Worm (Caenorhabditis elegans) whole organism, young adult: ENCODE results near the gene T23F2.2.

Source experiments
- B0261.1 ChIP-seq: sonication (generic microtip); optimal IDR thresholded peaks from 2 replicates; lab custom pipeline; 2016; ENCODE audit warnings: mild to moderate bottlenecking, missing genetic modification characterization, moderate library complexity, missing compliant biosample characterization
- D2030.7 ChIP-seq: fragments of 200-800 bp; sonication (Bioruptor generic); IDR thresholded peaks from 2 replicates; pipeline ENCODE4 v1.3.6; 2022; ENCODE audit warnings: missing genetic modification reagents, missing genetic modification characterization, missing compliant biosample characterization
- F39B2.1 ChIP-seq: fragments of 200-800 bp; sonication (Bioruptor generic); IDR thresholded peaks from 2 replicates; pipeline ENCODE4 v1.3.6; 2022; ENCODE audit warnings: missing genetic modification reagents, missing genetic modification characterization, missing compliant biosample characterization
- K11D2.4 ChIP-seq: fragments of 200-800 bp; sonication (Bioruptor generic); IDR thresholded peaks from 2 replicates; pipeline ENCODE4 v1.3.6; 2022; ENCODE audit warnings: missing genetic modification reagents, missing genetic modification characterization, missing compliant biosample characterization
- K12H6.12 ChIP-seq: fragments of 200-800 bp; sonication (Bioruptor generic); optimal IDR thresholded peaks from 2 replicates; lab custom pipeline; 2018; ENCODE audit warnings: mild to moderate bottlenecking, missing genetic modification characterization, missing compliant biosample characterization
- Y56A3A.18 ChIP-seq: fragments of 200-800 bp; sonication (Bioruptor generic); IDR thresholded peaks from 2 replicates; pipeline ENCODE4 v1.3.6; 2022; ENCODE audit warnings: missing genetic modification reagents, missing genetic modification characterization, missing compliant biosample characterization
- ZK185.1 ChIP-seq: sonication (generic microtip); optimal IDR thresholded peaks from 2 replicates; lab custom pipeline; 2016; ENCODE audit warnings: mild to moderate bottlenecking, missing genetic modification characterization, missing compliant biosample characterization; ENCODE audit not compliant: poor library complexity, severe bottlenecking
- athp-1 ChIP-seq: sonication (generic microtip); optimal IDR thresholded peaks from 2 replicates; lab custom pipeline; 2017; ENCODE audit warnings: mild to moderate bottlenecking, missing genetic modification characterization, missing compliant biosample characterization
- bed-2 ChIP-seq: fragments of 200-800 bp; sonication (Bioruptor generic); IDR thresholded peaks from 2 replicates; pipeline ENCODE4 v1.3.6; 2022; ENCODE audit warnings: missing genetic modification reagents, missing genetic modification characterization, missing compliant biosample characterization
- cebp-1 ChIP-seq, 2 experiments: fragments of 200-800 bp in 1 of 2; sonication (Bioruptor generic) in 1 of 2; sonication (generic microtip) in 1 of 2; IDR thresholded peaks in 1 of 2; optimal IDR thresholded peaks in 1 of 2; 2 replicates each; pipeline versions ENCODE4 v1.3.6 to Lab custom; 2017 to 2022; ENCODE audit warnings: missing compliant biosample characterization in 2 of 2, missing genetic modification characterization in 2 of 2, mild to moderate bottlenecking in 1 of 2, missing genetic modification reagents in 1 of 2, moderate library complexity in 1 of 2
- chd-7 ChIP-seq: sonication (generic microtip); optimal IDR thresholded peaks from 2 replicates; lab custom pipeline; 2016; ENCODE audit warnings: mild to moderate bottlenecking, missing genetic modification characterization, moderate library complexity, missing compliant biosample characterization
- die-1 ChIP-seq: sonication (generic microtip); optimal IDR thresholded peaks from 2 replicates; lab custom pipeline; 2016; ENCODE audit warnings: missing genotype, mild to moderate bottlenecking, missing genetic modification characterization, missing compliant biosample characterization
- dox-1 ChIP-seq: fragments of 200-800 bp; sonication (Bioruptor generic); IDR thresholded peaks from 2 replicates; pipeline ENCODE4 v1.3.6; 2022; ENCODE audit warnings: missing genetic modification reagents, missing genetic modification characterization, missing compliant biosample characterization
- dpl-1 ChIP-seq: fragments of 150-350 bp; optimal IDR thresholded peaks from 2 replicates; lab custom pipeline; 2014; ENCODE audit warnings: missing biosample characterization, missing genetic modification reagents, missing genetic modification characterization
- efl-1 ChIP-seq: fragments of 150-350 bp; optimal IDR thresholded peaks from 2 replicates; lab custom pipeline; 2014; ENCODE audit warnings: missing biosample characterization, missing genetic modification reagents, missing genetic modification characterization
- egl-18 ChIP-seq: fragments of 200-800 bp; sonication (Bioruptor generic); IDR thresholded peaks from 2 replicates; pipeline ENCODE4 v1.3.6; 2022; ENCODE audit warnings: missing genetic modification reagents, missing genetic modification characterization, missing compliant biosample characterization
- ekl-4 ChIP-seq: fragments of 200-800 bp; sonication (Bioruptor generic); IDR thresholded peaks from 2 replicates; pipeline ENCODE4 v1.3.6; 2022; ENCODE audit warnings: missing genetic modification reagents, missing genetic modification characterization, missing compliant biosample characterization
- him-1 ChIP-seq: sonication (generic microtip); optimal IDR thresholded peaks from 2 replicates; lab custom pipeline; 2016; ENCODE audit warnings: missing genotype, missing genetic modification reagents, missing genetic modification characterization, missing compliant biosample characterization
- hmg-1.2 ChIP-seq: fragments of 200-800 bp; sonication (Bioruptor generic); IDR thresholded peaks from 2 replicates; pipeline ENCODE4 v1.3.6; 2022; ENCODE audit warnings: missing genetic modification reagents, missing genetic modification characterization, missing compliant biosample characterization
- let-607 ChIP-seq, 2 experiments: fragments of 200-800 bp in 1 of 2; sonication (Bioruptor generic) in 1 of 2; sonication (generic microtip) in 1 of 2; optimal IDR thresholded peaks; 2 replicates each; lab custom pipeline; 2016 to 2018; ENCODE audit warnings: mild to moderate bottlenecking in 2 of 2, missing compliant biosample characterization in 2 of 2, missing genetic modification characterization in 2 of 2, moderate library complexity in 2 of 2, missing genotype in 1 of 2
- lin-26 ChIP-seq: fragments of 200-800 bp; sonication (Bioruptor generic); IDR thresholded peaks from 2 replicates; pipeline ENCODE4 v1.3.6; 2022; ENCODE audit warnings: missing genetic modification reagents, missing genetic modification characterization, missing compliant biosample characterization
- lin-54 ChIP-seq: fragments of 200-800 bp; sonication (Bioruptor generic); optimal IDR thresholded peaks from 2 replicates; lab custom pipeline; 2018; ENCODE audit warnings: mild to moderate bottlenecking, missing genetic modification characterization, missing compliant biosample characterization
- lsl-1 ChIP-seq: fragments of 200-800 bp; sonication (Bioruptor generic); optimal IDR thresholded peaks from 2 replicates; lab custom pipeline; 2018; ENCODE audit warnings: mild to moderate bottlenecking, missing genetic modification characterization, moderate library complexity, missing compliant biosample characterization
- lsy-27 ChIP-seq: sonication (generic microtip); optimal IDR thresholded peaks from 2 replicates; lab custom pipeline; 2017; ENCODE audit warnings: missing genetic modification characterization, mild to moderate bottlenecking, missing compliant biosample characterization, antibody characterized with exemption, missing genotype, borderline replicate concordance; ENCODE audit not compliant: insufficient read depth
- madf-3 ChIP-seq: fragments of 200-800 bp; sonication (Bioruptor generic); IDR thresholded peaks from 2 replicates; pipeline ENCODE4 v1.3.6; 2022; ENCODE audit warnings: missing genetic modification reagents, missing genetic modification characterization, missing compliant biosample characterization
- mxl-1 ChIP-seq: sonication (generic microtip); optimal IDR thresholded peaks from 2 replicates; lab custom pipeline; 2016; ENCODE audit warnings: missing genetic modification characterization, missing compliant biosample characterization
- nhr-80 ChIP-seq: sonication (generic microtip); optimal IDR thresholded peaks from 2 replicates; lab custom pipeline; 2016; ENCODE audit warnings: missing genetic modification characterization, missing compliant biosample characterization
- nhr-90 ChIP-seq: sonication (generic microtip); optimal IDR thresholded peaks from 2 replicates; lab custom pipeline; 2016; ENCODE audit warnings: missing genotype, mild to moderate bottlenecking, missing genetic modification characterization, missing compliant biosample characterization
- pbrm-1 ChIP-seq: fragments of 200-800 bp; sonication (Bioruptor generic); IDR thresholded peaks from 2 replicates; pipeline ENCODE4 v1.3.6; 2022; ENCODE audit warnings: missing genetic modification reagents, missing genetic modification characterization, missing compliant biosample characterization
- pha-4 ChIP-seq: fragments of 150-350 bp; sonication (generic microtip); optimal IDR thresholded peaks from 2 replicates; lab custom pipeline; 2014; ENCODE audit warnings: missing biosample characterization, missing genetic modification reagents, missing genetic modification characterization
- rcor-1 ChIP-seq: fragments of 200-800 bp; sonication (Bioruptor generic); IDR thresholded peaks from 2 replicates; pipeline ENCODE4 v1.3.6; 2022; ENCODE audit warnings: missing genetic modification reagents, missing genetic modification characterization, missing compliant biosample characterization
- rec-8 ChIP-seq, 2 experiments: sonication (generic microtip); optimal IDR thresholded peaks; 2 replicates each; lab custom pipeline; 2016; ENCODE audit warnings: mild to moderate bottlenecking in 2 of 2, missing genetic modification characterization in 2 of 2, missing genetic modification reagents in 2 of 2, missing genotype in 2 of 2, missing biosample characterization in 1 of 2, missing compliant biosample characterization in 1 of 2, moderate library complexity in 1 of 2
- rpc-1 ChIP-seq, 2 experiments: fragments of 150-350 bp in 1 of 2; sonication (generic microtip) in 1 of 2; optimal IDR thresholded peaks; 2 replicates each; lab custom pipeline; 2014 to 2018; ENCODE audit warnings: missing biosample characterization in 1 of 2, missing genetic modification characterization in 1 of 2, missing genetic modification reagents in 1 of 2, missing genotype in 1 of 2
- snpc-3.4 ChIP-seq: sonication (generic microtip); optimal IDR thresholded peaks from 2 replicates; lab custom pipeline; 2017; ENCODE audit warnings: missing genetic modification characterization, mild to moderate bottlenecking, missing compliant biosample characterization, antibody characterized with exemption, moderate library complexity, missing genotype, missing genetic modification reagents
- snpc-4 ChIP-seq, 5 experiments: fragments of 150-350 bp in 1 of 5; sonication (generic microtip) in 4 of 5; optimal IDR thresholded peaks; 2 replicates each; lab custom pipeline; 2014 to 2018; ENCODE audit warnings: missing genetic modification characterization in 5 of 5, missing biosample characterization in 3 of 5, antibody characterized with exemption in 2 of 5, mild to moderate bottlenecking in 2 of 5, missing compliant biosample characterization in 2 of 5, missing genotype in 2 of 5, moderate library complexity in 2 of 5, missing genetic modification reagents in 1 of 5
- tbp1 ChIP-seq: fragments of 200-800 bp; sonication (Bioruptor generic); optimal IDR thresholded peaks from 2 replicates; lab custom pipeline; 2018; ENCODE audit warnings: mild to moderate bottlenecking, missing genetic modification characterization, missing compliant biosample characterization
- zfh-2 ChIP-seq: fragments of 200-800 bp; sonication (Bioruptor generic); conservative IDR thresholded peaks from 2 replicates; pipeline ENCODE4 v1.3.6; 2022; ENCODE audit warnings: missing genetic modification reagents, missing genetic modification characterization, missing compliant biosample characterization
- ztf-18 ChIP-seq: sonication (generic microtip); optimal IDR thresholded peaks from 2 replicates; lab custom pipeline; 2016; ENCODE audit warnings: missing genotype, mild to moderate bottlenecking, missing genetic modification characterization, missing compliant biosample characterization
- ztf-25 ChIP-seq: fragments of 200-800 bp; sonication (Bioruptor generic); IDR thresholded peaks from 2 replicates; pipeline ENCODE4 v1.3.6; 2022; ENCODE audit warnings: missing genetic modification reagents, missing genetic modification characterization, missing compliant biosample characterization

T23F2.2 gene

ce11 chrX:5485284-5485927 is 19.6 kb downstream of the T23F2.2 start:
- TF ChIP-seq ztf-25 (GFP tag; lab: Robert Waterston, UW) (0 out of 2 replicates have a peak, but pooled peaks have one; percentile 28), lin-26 (GFP tag; lab: Robert Waterston, UW) (peak; percentile 83), hmg-1.2 (GFP tag; lab: Robert Waterston, UW) (peak; percentile 41; the same call in 1 of the 2 replicates), B0261.1 (tag; lab: Kevin White, UChicago) (peak; percentile 78), snpc-3.4 (tag; lab: Kevin White, UChicago) (peak; percentile 63), nhr-90 (tag; lab: Kevin White, UChicago) (peak; percentile 60), pha-4 (tag; lab: Kevin White, UChicago) (no peak), cebp-1 (GFP tag; IDR thresholded peaks at IDR 0.05; lab: Robert Waterston, UW) (no peak), cebp-1 (tag; optimal IDR thresholded peaks at IDR 0.05; lab: Kevin White, UChicago) (peak; percentile 33), die-1 (peak; percentile 73), mxl-1 (tag; lab: Kevin White, UChicago) (no peak), ZK185.1 (tag; lab: Kevin White, UChicago) (peak; percentile 36), rcor-1 (GFP tag; lab: Robert Waterston, UW) (no peak), tbp1 (GFP tag; lab: Kevin White, UChicago) (peak; percentile 85), pbrm-1 (GFP tag; lab: Robert Waterston, UW) (peak; percentile 53), efl-1 (GFP tag; lab: Kevin White, UChicago) (no peak), him-1 (tag; lab: Kevin White, UChicago) (peak; percentile 68), rec-8 (tag; optimal IDR thresholded peaks at IDR 0.05; lab: Kevin White, UChicago) (peak in 1 of 2 experiments; percentile 13), dox-1 (GFP tag; lab: Robert Waterston, UW) (peak; percentile 62), bed-2 (GFP tag; lab: Robert Waterston, UW) (no peak), snpc-4 (GFP tag; optimal IDR thresholded peaks at IDR 0.05; lab: Kevin White, UChicago) (peak; percentile 15), snpc-4 (tag; optimal IDR thresholded peaks at IDR 0.05; lab: Kevin White, UChicago) (peak in 3 of 4 experiments; percentile 5 to 56 (median 6)), madf-3 (no peak), zfh-2 (GFP tag; lab: Robert Waterston, UW) (no peak), dpl-1 (GFP tag; lab: Kevin White, UChicago) (no peak), lin-54 (GFP tag; lab: Kevin White, UChicago) (peak; percentile 9), F39B2.1 (GFP tag; lab: Robert Waterston, UW) (no peak), lsy-27 (tag; lab: Kevin White, UChicago) (peak; percentile 45), athp-1 (tag; lab: Kevin White, UChicago) (no peak), rpc-1 (optimal IDR thresholded peaks at IDR 0.05; lab: Kevin White, UChicago) (peak; percentile 77), rpc-1 (tag; optimal IDR thresholded peaks at IDR 0.05; lab: Kevin White, UChicago) (peak; percentile 87), Y56A3A.18 (0 out of 2 replicates have a peak, but pooled peaks have one; percentile 22), lsl-1 (GFP tag; lab: Kevin White, UChicago) (no peak), D2030.7 (GFP tag; lab: Robert Waterston, UW) (peak; percentile 73; the same call in 1 of the 2 replicates), chd-7 (tag; lab: Kevin White, UChicago) (no peak), ekl-4 (GFP tag; lab: Robert Waterston, UW) (no peak), egl-18 (GFP tag; lab: Robert Waterston, UW) (no peak), ztf-18 (tag; lab: Kevin White, UChicago) (peak; percentile 54), nhr-80 (tag; lab: Kevin White, UChicago) (no peak), K11D2.4 (GFP tag; lab: Robert Waterston, UW) (no peak), let-607 (tag; optimal IDR thresholded peaks at IDR 0.05; lab: Kevin White, UChicago) (peak in 1 of 2 experiments; percentile 17), K12H6.12 (tag; lab: Kevin White, UChicago) (no peak)
